Worm (Caenorhabditis elegans): ENCODE measurements around the gene nkat-1.

- no peak for TF ChIP-seq pes-1 (GFP tag; IDR thresholded peaks at IDR 0.05)
- no peak for TF ChIP-seq ama-1 (optimal IDR thresholded peaks at IDR 0.05)
- no peak for TF ChIP-seq flt-1 (GFP tag; IDR thresholded peaks at IDR 0.05)
- TF ChIP-seq hmg-4 (GFP tag; optimal IDR thresholded peaks at IDR 0.05), result no peak
- no peak for TF ChIP-seq hnd-1 (tag; optimal IDR thresholded peaks at IDR 0.05)
- no peak for TF ChIP-seq tra-4 (tag; optimal IDR thresholded peaks at IDR 0.05)
- no peak for TF ChIP-seq hmbx-1 (tag; optimal IDR thresholded peaks at IDR 0.05)
- TF ChIP-seq ceh-13 (GFP tag; optimal IDR thresholded peaks at IDR 0.05), result no peak
- no peak for TF ChIP-seq ceh-36 (tag; optimal IDR thresholded peaks at IDR 0.05)
Observed at ce11 chrX:14175740-14176139, 35.8 kb upstream of the nkat-1 start, which contains the start of gene C37E2.2.
